Fruit fly (Drosophila melanogaster) whole organism, prepupa: ENCODE results near the gene Pdk1.
A peak's percentile ranks its signal among the peaks of the same experiment; 100 is the strongest.

Source experiments
- CG10631 ChIP-seq: fragments of 200-800 bp; sonication (Bioruptor generic); optimal IDR thresholded peaks from 2 replicates; lab custom pipeline; 2016; ENCODE audit warnings: missing biosample characterization, missing genetic modification characterization
- CG10669 ChIP-seq: fragments of 200-800 bp; sonication (Bioruptor generic); optimal IDR thresholded peaks from 3 replicates; lab custom pipeline; 2018; ENCODE audit warnings: missing biosample characterization, mild to moderate bottlenecking, missing genetic modification characterization, moderate library complexity
- CG11294 ChIP-seq: fragments of 200-800 bp; sonication (Bioruptor generic); IDR thresholded peaks from 2 replicates; pipeline ENCODE4 v1.3.6; 2022; ENCODE audit warnings: missing biosample characterization, missing genetic modification characterization
- CG11762 ChIP-seq: fragments of 200-800 bp; sonication (Bioruptor generic); optimal IDR thresholded peaks from 3 replicates; lab custom pipeline; 2016; ENCODE audit warnings: missing biosample characterization, missing genetic modification characterization; ENCODE audit not compliant: insufficient read depth
- CG11902 ChIP-seq: fragments of 200-800 bp; sonication (Bioruptor generic); optimal IDR thresholded peaks from 3 replicates; lab custom pipeline; 2016; ENCODE audit warnings: missing biosample characterization, missing genetic modification characterization
- CG15336 ChIP-seq: fragments of 200-800 bp; sonication (Bioruptor generic); IDR thresholded peaks from 2 replicates; pipeline ENCODE4 v1.3.6; 2022; ENCODE audit warnings: missing biosample characterization, missing genetic modification characterization
- CG1621 ChIP-seq: fragments of 200-800 bp; sonication (Bioruptor generic); optimal IDR thresholded peaks from 3 replicates; lab custom pipeline; 2018; ENCODE audit warnings: missing biosample characterization, mild to moderate bottlenecking, missing genetic modification characterization
- CG16779 ChIP-seq: fragments of 200-800 bp; sonication (Bioruptor generic); optimal IDR thresholded peaks from 3 replicates; lab custom pipeline; 2017; ENCODE audit warnings: missing biosample characterization, mild to moderate bottlenecking, missing genetic modification characterization
- CG3032 ChIP-seq: fragments of 200-800 bp; optimal IDR thresholded peaks from 2 replicates; lab custom pipeline; 2019; ENCODE audit warnings: missing biosample characterization, mild to moderate bottlenecking, missing genetic modification characterization, moderate library complexity
- CG31627 ChIP-seq: fragments of 200-800 bp; sonication (Bioruptor generic); optimal IDR thresholded peaks from 3 replicates; lab custom pipeline; 2016; ENCODE audit warnings: missing biosample characterization, missing genetic modification characterization
- CG32006 ChIP-seq: fragments of 200-800 bp; sonication (Bioruptor generic); optimal IDR thresholded peaks from 3 replicates; lab custom pipeline; 2017; ENCODE audit warnings: missing biosample characterization, mild to moderate bottlenecking, missing genetic modification characterization
- CG34406 ChIP-seq: fragments of 200-800 bp; sonication (Bioruptor generic); optimal IDR thresholded peaks from 3 replicates; lab custom pipeline; 2016; ENCODE audit warnings: missing biosample characterization, missing genetic modification characterization
- CG3919 ChIP-seq: fragments of 200-800 bp; sonication (Bioruptor generic); optimal IDR thresholded peaks from 3 replicates; lab custom pipeline; 2016; ENCODE audit warnings: missing biosample characterization, missing genetic modification characterization
- CG6163 ChIP-seq: fragments of 200-800 bp; sonication (Bioruptor generic); IDR thresholded peaks from 3 replicates; pipeline ENCODE4 v1.3.6; 2022; ENCODE audit warnings: missing biosample characterization, missing genetic modification characterization
- CG6276 ChIP-seq: fragments of 200-800 bp; sonication (Bioruptor generic); optimal IDR thresholded peaks from 2 replicates; lab custom pipeline; 2017; ENCODE audit warnings: missing biosample characterization, mild to moderate bottlenecking, missing genetic modification characterization
- CG6792 ChIP-seq: fragments of 200-800 bp; sonication (Bioruptor generic); optimal IDR thresholded peaks from 3 replicates; lab custom pipeline; 2016; ENCODE audit warnings: missing biosample characterization, missing genetic modification characterization
- CG6854 ChIP-seq: fragments of 200-800 bp; sonication (Bioruptor generic); optimal IDR thresholded peaks from 2 replicates; lab custom pipeline; 2017; ENCODE audit warnings: missing biosample characterization, mild to moderate bottlenecking, missing genetic modification characterization
- CG8119 ChIP-seq: fragments of 200-800 bp; sonication (Bioruptor generic); IDR thresholded peaks from 3 replicates; pipeline ENCODE4 v1.3.6; 2022; ENCODE audit warnings: missing biosample characterization, missing genetic modification characterization
- CG8319 ChIP-seq: fragments of 200-800 bp; sonication (Bioruptor generic); optimal IDR thresholded peaks from 3 replicates; lab custom pipeline; 2016; ENCODE audit warnings: missing biosample characterization, missing genetic modification characterization
- CG8632 ChIP-seq: fragments of 200-800 bp; sonication (Bioruptor generic); optimal IDR thresholded peaks from 3 replicates; lab custom pipeline; 2016; ENCODE audit warnings: missing biosample characterization, missing genetic modification characterization
- CG9139 ChIP-seq: fragments of 200-800 bp; sonication (Bioruptor generic); optimal IDR thresholded peaks from 3 replicates; lab custom pipeline; 2017; ENCODE audit warnings: missing biosample characterization, mild to moderate bottlenecking, missing genetic modification characterization
- Eip75B ChIP-seq: fragments of 200-800 bp; sonication (Bioruptor generic); optimal IDR thresholded peaks from 3 replicates; lab custom pipeline; 2016; ENCODE audit warnings: missing biosample characterization, missing genetic modification characterization
- Eip93F ChIP-seq: fragments of 200-800 bp; sonication (Bioruptor generic); optimal IDR thresholded peaks from 2 replicates; lab custom pipeline; 2016; ENCODE audit warnings: missing biosample characterization, mild to moderate bottlenecking, missing genetic modification characterization
- Ets96B ChIP-seq: fragments of 200-800 bp; optimal IDR thresholded peaks from 2 replicates; lab custom pipeline; 2019; ENCODE audit warnings: missing biosample characterization, mild to moderate bottlenecking, missing genetic modification characterization, moderate library complexity
- Gug ChIP-seq: fragments of 200-800 bp; sonication (Bioruptor generic); IDR thresholded peaks from 2 replicates; pipeline ENCODE4 v1.3.6; 2022; ENCODE audit warnings: missing biosample characterization, missing genetic modification characterization
- Hr38 ChIP-seq: sonication (Bioruptor generic); optimal IDR thresholded peaks from 2 replicates; lab custom pipeline; 2016; ENCODE audit warnings: missing biosample characterization, missing genetic modification characterization
- Hr39 ChIP-seq: fragments of 200-800 bp; sonication (Bioruptor generic); optimal IDR thresholded peaks from 2 replicates; lab custom pipeline; 2016; ENCODE audit warnings: missing biosample characterization, missing genetic modification characterization
- Hr4 ChIP-seq: fragments of 200-800 bp; sonication (Bioruptor generic); optimal IDR thresholded peaks from 3 replicates; lab custom pipeline; 2016; ENCODE audit warnings: missing biosample characterization, missing genetic modification characterization
- Lpt ChIP-seq: fragments of 200-800 bp; sonication (Bioruptor generic); optimal IDR thresholded peaks from 3 replicates; lab custom pipeline; 2016; ENCODE audit warnings: missing biosample characterization, missing genetic modification characterization
- Met ChIP-seq: fragments of 200-800 bp; sonication (Bioruptor generic); optimal IDR thresholded peaks from 3 replicates; lab custom pipeline; 2016; ENCODE audit warnings: missing biosample characterization, missing genetic modification characterization
- OdsH ChIP-seq: fragments of 200-800 bp; sonication (Bioruptor generic); optimal IDR thresholded peaks from 3 replicates; lab custom pipeline; 2016; ENCODE audit warnings: missing biosample characterization, missing genetic modification characterization
- Smox ChIP-seq: fragments of 200-800 bp; sonication (Bioruptor generic); optimal IDR thresholded peaks from 3 replicates; lab custom pipeline; 2016; ENCODE audit warnings: missing biosample characterization, missing genetic modification characterization
- Sox102F ChIP-seq: fragments of 200-800 bp; sonication (Bioruptor generic); optimal IDR thresholded peaks from 2 replicates; lab custom pipeline; 2016; ENCODE audit warnings: missing biosample characterization, mild to moderate bottlenecking, missing genetic modification characterization
- Sox14 ChIP-seq: fragments of 200-800 bp; sonication (Bioruptor generic); optimal IDR thresholded peaks from 3 replicates; lab custom pipeline; 2016; ENCODE audit warnings: missing biosample characterization, missing genetic modification characterization
- Sox15 ChIP-seq: fragments of 200-800 bp; sonication (Bioruptor generic); optimal IDR thresholded peaks from 3 replicates; lab custom pipeline; 2016; ENCODE audit warnings: missing biosample characterization, missing genetic modification characterization
- achi ChIP-seq: fragments of 200-800 bp; sonication (Bioruptor generic); optimal IDR thresholded peaks from 3 replicates; lab custom pipeline; 2016; ENCODE audit warnings: missing biosample characterization, missing genetic modification characterization
- cyc ChIP-seq: fragments of 200-800 bp; sonication (Bioruptor generic); optimal IDR thresholded peaks from 3 replicates; lab custom pipeline; 2016; ENCODE audit warnings: missing biosample characterization, missing genetic modification characterization
- dsx ChIP-seq: fragments of 200-800 bp; optimal IDR thresholded peaks from 3 replicates; lab custom pipeline; 2019; ENCODE audit warnings: missing biosample characterization, mild to moderate bottlenecking, missing genetic modification characterization, moderate library complexity; ENCODE audit not compliant: poor library complexity, severe bottlenecking
- eg ChIP-seq: fragments of 200-800 bp; sonication (Bioruptor generic); IDR thresholded peaks from 3 replicates; pipeline ENCODE4 v1.3.6; 2022; ENCODE audit warnings: missing biosample characterization, missing genetic modification characterization
- esn ChIP-seq: fragments of 200-800 bp; sonication (Bioruptor generic); optimal IDR thresholded peaks from 2 replicates; lab custom pipeline; 2016; ENCODE audit warnings: missing biosample characterization, mild to moderate bottlenecking, missing genetic modification characterization, moderate library complexity
- fd59A ChIP-seq: fragments of 200-800 bp; sonication (Bioruptor generic); optimal IDR thresholded peaks from 2 replicates; lab custom pipeline; 2017; ENCODE audit warnings: missing biosample characterization, mild to moderate bottlenecking, missing genetic modification characterization, missing genetic modification reagents
- fd85E ChIP-seq: fragments of 200-800 bp; sonication (Bioruptor generic); optimal IDR thresholded peaks from 3 replicates; lab custom pipeline; 2016; ENCODE audit warnings: missing biosample characterization, missing genetic modification characterization
- fkh ChIP-seq: fragments of 200-800 bp; sonication (Bioruptor generic); optimal IDR thresholded peaks from 3 replicates; lab custom pipeline; 2017; ENCODE audit warnings: missing biosample characterization, mild to moderate bottlenecking, missing genetic modification characterization, moderate library complexity
- lz ChIP-seq: fragments of 200-800 bp; sonication (Bioruptor generic); optimal IDR thresholded peaks from 3 replicates; lab custom pipeline; 2016; ENCODE audit warnings: missing biosample characterization, missing genetic modification characterization
- net ChIP-seq: fragments of 200-800 bp; sonication (Bioruptor generic); optimal IDR thresholded peaks from 3 replicates; lab custom pipeline; 2016; ENCODE audit warnings: missing biosample characterization, missing genetic modification characterization
- pdm3 ChIP-seq: fragments of 200-800 bp; sonication (Bioruptor generic); optimal IDR thresholded peaks from 3 replicates; lab custom pipeline; 2016; ENCODE audit warnings: missing biosample characterization, missing genetic modification characterization
- salr ChIP-seq, 2 experiments: fragments of 200-800 bp; sonication (Bioruptor generic); optimal IDR thresholded peaks; 3 replicates each; lab custom pipeline; 2016 to 2018; ENCODE audit warnings: missing biosample characterization in 2 of 2, missing genetic modification characterization in 2 of 2, mild to moderate bottlenecking in 1 of 2
- spab ChIP-seq: fragments of 200-800 bp; sonication (Bioruptor generic); optimal IDR thresholded peaks from 2 replicates; lab custom pipeline; 2017; ENCODE audit warnings: missing biosample characterization, mild to moderate bottlenecking, missing genetic modification characterization, missing genetic modification reagents
- ss ChIP-seq, 2 experiments: fragments of 200-800 bp; sonication (Bioruptor generic); optimal IDR thresholded peaks; 2 replicates in 1 of 2; 3 replicates in 1 of 2; lab custom pipeline; 2017 to 2018; ENCODE audit warnings: mild to moderate bottlenecking in 2 of 2, missing biosample characterization in 2 of 2, missing genetic modification characterization in 2 of 2, moderate library complexity in 1 of 2
- svp ChIP-seq: fragments of 200-800 bp; sonication (Bioruptor generic); peaks from one replicate; lab custom pipeline; 2016; ENCODE audit warnings: missing biosample characterization, missing genetic modification characterization
- topi ChIP-seq: fragments of 200-800 bp; sonication (Bioruptor generic); optimal IDR thresholded peaks from 3 replicates; lab custom pipeline; 2016; ENCODE audit warnings: missing biosample characterization, missing genetic modification characterization
- vri ChIP-seq: fragments of 200-800 bp; sonication (Bioruptor generic); optimal IDR thresholded peaks from 3 replicates; lab custom pipeline; 2016; ENCODE audit warnings: missing biosample characterization, mild to moderate bottlenecking, missing genetic modification characterization

Gene Pdk1

DNA sequence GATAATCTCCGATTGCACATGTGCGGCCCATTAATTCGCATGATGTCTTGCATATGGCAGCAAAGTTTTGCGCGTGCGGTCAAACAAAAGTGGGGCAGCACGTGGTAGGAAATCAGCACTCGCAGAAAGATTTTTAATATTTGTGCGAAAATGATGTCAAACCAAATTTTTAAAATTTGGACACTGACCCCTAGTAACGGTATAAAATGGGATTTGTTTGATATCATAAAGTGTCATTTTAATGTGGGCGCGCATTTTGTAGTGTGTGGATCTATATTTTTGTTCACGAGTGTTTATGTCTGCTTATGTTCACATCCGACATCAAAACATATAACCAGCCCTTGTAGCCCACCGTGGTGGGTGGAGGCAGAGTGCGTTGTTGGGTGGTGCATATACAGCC, 35.2 kb upstream of the Pdk1 start:
- peak; percentile 6 for TF ChIP-seq CG11762 (GFP tag; lab: Kevin White, UChicago)
- TF ChIP-seq Hr4, result peak; percentile 72
- TF ChIP-seq esn, result peak; percentile 40
- TF ChIP-seq CG6163 (GFP tag; lab: Robert Waterston, UW), result no peak
- peak; percentile 43 for TF ChIP-seq CG6276 (GFP tag; lab: Kevin White, UChicago)
- peak; percentile 67; the same call in 1 of the 3 replicates for TF ChIP-seq CG8119 (GFP tag; lab: Robert Waterston, UW)
- peak in 1 of 2 experiments; percentile 36 for TF ChIP-seq salr (GFP tag; optimal IDR thresholded peaks at IDR 0.05; lab: Kevin White, UChicago)
- no peak for TF ChIP-seq CG6792
- TF ChIP-seq CG9139 (GFP tag; lab: Kevin White, UChicago), result no peak
- peak; percentile 56 for TF ChIP-seq Sox14 (GFP tag; lab: Kevin White, UChicago)
- peak; percentile 58 for TF ChIP-seq cyc
- TF ChIP-seq OdsH, result peak; percentile 55
- peak; percentile 2 for TF ChIP-seq lz (GFP tag; lab: Kevin White, UChicago)
- no peak; the same call in 1 of the 2 replicates for TF ChIP-seq Gug (GFP tag; lab: Robert Waterston, UW)
- TF ChIP-seq CG31627, result peak; percentile 25
- TF ChIP-seq Eip93F (GFP tag; lab: Kevin White, UChicago), result no peak
- no peak for TF ChIP-seq CG11902 (GFP tag; lab: Kevin White, UChicago)
- TF ChIP-seq fd85E, result no peak
- peak; percentile 66 for TF ChIP-seq net (GFP tag; lab: Kevin White, UChicago)
- TF ChIP-seq Lpt, result peak; percentile 27
- TF ChIP-seq CG10631 (GFP tag; lab: Kevin White, UChicago), result peak; percentile 4
- TF ChIP-seq CG3919 (GFP tag; lab: Kevin White, UChicago), result peak; percentile 70
- TF ChIP-seq CG32006, result peak; percentile 60
- peak; percentile 47 for TF ChIP-seq CG3032 (tag; lab: Kevin White, UChicago)
- peak; percentile 67 for TF ChIP-seq CG10669
- peak; percentile 31 for TF ChIP-seq dsx (GFP tag; lab: Kevin White, UChicago)
- TF ChIP-seq vri (GFP tag; lab: Kevin White, UChicago), result peak; percentile 20
- TF ChIP-seq CG15336 (GFP tag; lab: Robert Waterston, UW), result peak; percentile 69
- peak; percentile 30 for TF ChIP-seq topi (GFP tag; lab: Kevin White, UChicago)
- TF ChIP-seq CG1621, result no peak
- TF ChIP-seq Smox (GFP tag; lab: Kevin White, UChicago), result peak; percentile 19
- TF ChIP-seq CG8319 (GFP tag; lab: Kevin White, UChicago), result no peak
- no peak for TF ChIP-seq Hr38 (GFP tag; lab: Kevin White, UChicago)
- no peak for TF ChIP-seq CG11294 (GFP tag; lab: Robert Waterston, UW)
- TF ChIP-seq Sox15 (GFP tag; lab: Kevin White, UChicago), result peak; percentile 21
- TF ChIP-seq CG16779 (tag; lab: Kevin White, UChicago), result peak; percentile 12
- peak; percentile 18 for TF ChIP-seq CG8632 (GFP tag; lab: Kevin White, UChicago)
- peak; percentile 4 for TF ChIP-seq Sox102F
- peak; percentile 23 for TF ChIP-seq CG34406
- TF ChIP-seq Ets96B (tag; lab: Kevin White, UChicago), result peak; percentile 54
- no peak for TF ChIP-seq fkh (GFP tag; lab: Kevin White, UChicago)
- TF ChIP-seq CG6854 (GFP tag; lab: Kevin White, UChicago), result no peak
- peak; percentile 40 for TF ChIP-seq spab (GFP tag; lab: Kevin White, UChicago)
- TF ChIP-seq achi, result peak; percentile 57
- TF ChIP-seq Met, result peak; percentile 36
- peak; percentile 61 for TF ChIP-seq Eip75B (GFP tag; lab: Kevin White, UChicago)
- TF ChIP-seq Hr39 (GFP tag; lab: Kevin White, UChicago), result peak; percentile 47
- peak; percentile 53 for TF ChIP-seq svp
- TF ChIP-seq eg, result no peak; the same call in 2 of the 3 replicates
- TF ChIP-seq fd59A (GFP tag; lab: Kevin White, UChicago), result peak; percentile 8
- TF ChIP-seq ss (GFP tag; optimal IDR thresholded peaks at IDR 0.05; lab: Kevin White, UChicago), result peak in 1 of 2 experiments; percentile 13
- peak; percentile 67 for TF ChIP-seq pdm3 (GFP tag; lab: Kevin White, UChicago)
